Fruit fly (Drosophila melanogaster): ENCODE results near the gene CG13362.

The CG13362 gene

DNA sequence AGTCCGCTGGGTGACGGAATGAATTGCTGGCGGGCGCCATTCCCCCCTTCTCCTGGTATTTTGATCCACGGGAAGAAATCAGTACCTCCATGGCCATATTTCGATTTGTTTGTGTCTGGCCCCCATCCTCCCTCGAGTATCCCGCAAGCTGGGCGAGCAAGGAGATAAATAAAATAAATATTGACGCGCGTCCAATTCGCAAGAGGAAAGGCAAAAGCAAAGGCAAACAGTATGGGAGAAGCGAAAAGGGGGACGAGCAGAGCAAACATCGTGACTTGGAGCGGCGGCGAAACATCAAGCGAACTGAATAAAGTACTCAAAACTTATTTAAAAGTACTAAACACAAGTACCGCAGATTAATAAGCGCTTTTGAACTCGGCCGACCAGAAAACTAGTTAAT lies 16.8 kb upstream of the CG13362 start (continued):
- peak; percentile 20 for TF ChIP-seq fd59A (GFP tag; optimal IDR thresholded peaks at IDR 0.05)
- no peak for TF ChIP-seq Hr39 (GFP tag; optimal IDR thresholded peaks at IDR 0.05)
- no peak for TF ChIP-seq Gug (GFP tag; IDR thresholded peaks at IDR 0.05)
- TF ChIP-seq CG15336 (GFP tag; IDR thresholded peaks at IDR 0.05): no peak
- peak; percentile 49 for TF ChIP-seq vri (GFP tag; optimal IDR thresholded peaks at IDR 0.05)
- TF ChIP-seq CG34406 (GFP tag; optimal IDR thresholded peaks at IDR 0.05): peak; percentile 53
- 0 out of 3 replicates have a peak, but pooled peaks have one; percentile 30 for TF ChIP-seq eg (GFP tag; IDR thresholded peaks at IDR 0.05)
- no peak for TF ChIP-seq Hr38 (GFP tag; optimal IDR thresholded peaks at IDR 0.05)
- TF ChIP-seq Met (GFP tag; optimal IDR thresholded peaks at IDR 0.05): peak; percentile 47
- peak; percentile 65 for TF ChIP-seq Sox102F (GFP tag; optimal IDR thresholded peaks at IDR 0.05)
- peak; percentile 7 for TF ChIP-seq CG9139 (GFP tag; optimal IDR thresholded peaks at IDR 0.05)
- no peak for TF ChIP-seq Eip93F (GFP tag; optimal IDR thresholded peaks at IDR 0.05)
- TF ChIP-seq CG8632 (GFP tag; optimal IDR thresholded peaks at IDR 0.05): peak; percentile 64
- peak; percentile 28 for TF ChIP-seq pdm3 (GFP tag; optimal IDR thresholded peaks at IDR 0.05)
- no peak for TF ChIP-seq CG11762 (GFP tag; optimal IDR thresholded peaks at IDR 0.05; ENCODE audit: insufficient read depth)
- peak; percentile 19 for TF ChIP-seq acj6 (GFP tag; optimal IDR thresholded peaks at IDR 0.05)
- TF ChIP-seq net (GFP tag; optimal IDR thresholded peaks at IDR 0.05): peak; percentile 52

DNA sequence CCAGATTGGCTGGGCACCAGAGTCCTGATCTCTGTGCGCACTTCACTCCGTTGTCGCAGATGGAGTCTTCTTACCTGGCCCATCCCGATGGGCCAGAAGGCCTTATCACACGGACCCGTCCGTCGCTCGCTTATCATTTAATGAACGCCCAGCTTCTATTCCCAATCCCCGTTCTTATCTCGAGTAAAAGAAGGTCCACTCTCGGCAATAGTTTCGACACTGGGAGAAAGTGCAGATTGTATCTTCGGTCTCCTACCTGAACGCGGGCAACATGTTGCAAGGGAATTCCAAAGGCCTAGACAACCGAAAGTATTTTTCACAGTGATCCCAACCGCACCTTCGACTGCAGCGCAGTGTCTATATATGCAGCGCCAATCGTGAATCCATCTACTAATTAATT lies 15.0 kb upstream of the CG13362 start:
- TF ChIP-seq Ets96B (tag; optimal IDR thresholded peaks at IDR 0.05): no peak
- TF ChIP-seq CG31627 (GFP tag; optimal IDR thresholded peaks at IDR 0.05): no peak
- no peak for TF ChIP-seq CG32006 (GFP tag; optimal IDR thresholded peaks at IDR 0.05)
- TF ChIP-seq Hr4 (GFP tag; optimal IDR thresholded peaks at IDR 0.05): no peak
- no peak for TF ChIP-seq CG6276 (GFP tag; optimal IDR thresholded peaks at IDR 0.05)
- TF ChIP-seq CG9139 (GFP tag; optimal IDR thresholded peaks at IDR 0.05): no peak
- TF ChIP-seq lz (GFP tag; optimal IDR thresholded peaks at IDR 0.05): no peak
- peak; percentile 4 for TF ChIP-seq Eip78C (GFP tag)
- TF ChIP-seq topi (GFP tag; optimal IDR thresholded peaks at IDR 0.05): no peak
- TF ChIP-seq fd59A (GFP tag; optimal IDR thresholded peaks at IDR 0.05): peak; percentile 12
- TF ChIP-seq dsx (GFP tag; optimal IDR thresholded peaks at IDR 0.05; ENCODE audit: poor library complexity, severe bottlenecking): peak; percentile 7
- TF ChIP-seq CG6808 (GFP tag; optimal IDR thresholded peaks at IDR 0.05): peak; percentile 6
- TF ChIP-seq svp (GFP tag): peak; percentile 41
- TF ChIP-seq cyc (GFP tag; optimal IDR thresholded peaks at IDR 0.05): no peak
- no peak for TF ChIP-seq CG11294 (GFP tag; IDR thresholded peaks at IDR 0.05)
- TF ChIP-seq CG1621 (tag; optimal IDR thresholded peaks at IDR 0.05): no peak
- no peak for TF ChIP-seq Eip93F (GFP tag; optimal IDR thresholded peaks at IDR 0.05)
- no peak for TF ChIP-seq CG4318 (GFP tag; optimal IDR thresholded peaks at IDR 0.05)
- TF ChIP-seq esn (GFP tag; optimal IDR thresholded peaks at IDR 0.05): no peak
- no peak for TF ChIP-seq CG3919 (GFP tag; optimal IDR thresholded peaks at IDR 0.05)
- TF ChIP-seq net (GFP tag; optimal IDR thresholded peaks at IDR 0.05): peak; percentile 5

DNA sequence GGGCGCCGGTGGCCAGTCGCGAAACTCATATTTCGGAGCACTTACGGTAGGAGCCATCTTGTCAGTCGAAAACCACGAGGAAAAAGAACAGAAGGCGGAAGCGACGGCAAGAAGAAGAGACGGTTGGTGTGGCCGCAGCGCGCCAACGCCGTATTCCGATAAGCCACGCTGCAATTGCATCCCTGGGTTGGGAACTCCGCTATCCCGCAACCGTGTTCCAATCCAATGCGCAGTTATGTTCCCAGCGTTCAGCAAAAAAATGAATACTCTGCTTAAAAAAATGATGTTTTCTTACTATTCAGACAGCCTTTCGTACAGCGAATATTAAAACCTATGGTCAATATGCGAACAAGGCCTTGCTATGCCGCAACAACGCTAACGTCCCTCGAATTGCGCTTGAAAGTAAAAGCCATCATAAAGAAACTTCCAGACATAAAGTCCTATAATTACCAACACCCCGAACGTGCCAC lies 14.0 kb upstream of the CG13362 start, which contains the start of gene RpL22:
Gene RpL22, minus strand, starts transcription at position 92 of the 470 bp plus-strand sequence.
- peak; percentile 91 for TF ChIP-seq Eip78C (GFP tag)
- peak; percentile 51 for TF ChIP-seq CG11762 (GFP tag; optimal IDR thresholded peaks at IDR 0.05; ENCODE audit: insufficient read depth)
- peak; percentile 66 for TF ChIP-seq Sox102F (GFP tag; optimal IDR thresholded peaks at IDR 0.05)
- peak; percentile 77 for TF ChIP-seq CG3919 (GFP tag; optimal IDR thresholded peaks at IDR 0.05)
- peak; percentile 22 for TF ChIP-seq spab (GFP tag; optimal IDR thresholded peaks at IDR 0.05)
- TF ChIP-seq CG10669 (GFP tag; optimal IDR thresholded peaks at IDR 0.05): peak; percentile 48
- TF ChIP-seq CG7368 (GFP tag; optimal IDR thresholded peaks at IDR 0.05): peak; percentile 81
- TF ChIP-seq ss (GFP tag; optimal IDR thresholded peaks at IDR 0.05): peak; percentile 63 to 84
- TF ChIP-seq Ets96B (tag; optimal IDR thresholded peaks at IDR 0.05): peak; percentile 28
- peak; percentile 67 for TF ChIP-seq CG6808 (GFP tag; optimal IDR thresholded peaks at IDR 0.05)
- no peak for TF ChIP-seq Hr38 (GFP tag; optimal IDR thresholded peaks at IDR 0.05)
- TF ChIP-seq CG4318 (GFP tag; optimal IDR thresholded peaks at IDR 0.05): no peak
- TF ChIP-seq achi (GFP tag; optimal IDR thresholded peaks at IDR 0.05): peak; percentile 60
- TF ChIP-seq esn (GFP tag; optimal IDR thresholded peaks at IDR 0.05): peak; percentile 84
- peak; percentile 42 for TF ChIP-seq Ets21C (GFP tag; optimal IDR thresholded peaks at IDR 0.05)
- peak; percentile 72 for TF ChIP-seq CG34406 (GFP tag; optimal IDR thresholded peaks at IDR 0.05)
- peak; percentile 3 for TF ChIP-seq Hr4 (GFP tag; optimal IDR thresholded peaks at IDR 0.05)
- peak; percentile 52 for TF ChIP-seq CG10631 (GFP tag; optimal IDR thresholded peaks at IDR 0.05)
- TF ChIP-seq CG32006 (GFP tag; optimal IDR thresholded peaks at IDR 0.05): peak; percentile 36
- TF ChIP-seq CG15336 (GFP tag; IDR thresholded peaks at IDR 0.05): peak; percentile 56; the same call in 1 of the 2 replicates
- peak; percentile 66 for TF ChIP-seq OdsH (GFP tag; optimal IDR thresholded peaks at IDR 0.05)
- peak; percentile 91 for TF ChIP-seq CG6854 (GFP tag; optimal IDR thresholded peaks at IDR 0.05)
- TF ChIP-seq eg (GFP tag; IDR thresholded peaks at IDR 0.05): peak; percentile 82
- TF ChIP-seq dsx (GFP tag; optimal IDR thresholded peaks at IDR 0.05; ENCODE audit: poor library complexity, severe bottlenecking): peak; percentile 3
- TF ChIP-seq CG8119 (GFP tag; IDR thresholded peaks at IDR 0.05): peak; percentile 44; the same call in 2 of the 3 replicates
- peak; percentile 81 for TF ChIP-seq cyc (GFP tag; optimal IDR thresholded peaks at IDR 0.05)
- TF ChIP-seq fkh (GFP tag; optimal IDR thresholded peaks at IDR 0.05): peak; percentile 66
- TF ChIP-seq Gug (GFP tag; IDR thresholded peaks at IDR 0.05): peak; percentile 41; the same call in 1 of the 2 replicates
- TF ChIP-seq lz (GFP tag; optimal IDR thresholded peaks at IDR 0.05): peak; percentile 82
